Worm (Caenorhabditis elegans) whole organism, L4 larva: ENCODE data around the gene Y53G8AM.8.

Experiments
- F44E2.7 ChIP-seq: fragments of 200-800 bp; sonication (Bioruptor generic); IDR thresholded peaks from 2 replicates; pipeline ENCODE4 v2.1.2; 2022; ENCODE audit warnings: missing genetic modification characterization, missing compliant biosample characterization
- F49E8.2 ChIP-seq: sonication (generic microtip); optimal IDR thresholded peaks from 2 replicates; lab custom pipeline; 2016; ENCODE audit warnings: missing compliant biosample characterization, mild to moderate bottlenecking, missing genetic modification characterization, borderline replicate concordance
- T20F7.1 ChIP-seq: fragments of 200-800 bp; sonication (Bioruptor generic); optimal IDR thresholded peaks from 2 replicates; lab custom pipeline; 2018; ENCODE audit warnings: mild to moderate bottlenecking, missing genetic modification characterization, missing compliant biosample characterization
- Y105C5A.15 ChIP-seq: fragments of 200-800 bp; sonication (Bioruptor generic); IDR thresholded peaks from 2 replicates; pipeline ENCODE4 v1.3.6; 2022; ENCODE audit warnings: missing genetic modification characterization, missing compliant biosample characterization
- ZK337.2 ChIP-seq: fragments of 200-800 bp; sonication (Bioruptor generic); IDR thresholded peaks from 2 replicates; pipeline ENCODE4 v1.3.6; 2022; ENCODE audit warnings: missing genetic modification reagents, missing genetic modification characterization, missing compliant biosample characterization
- aha-1 ChIP-seq: fragments of 150-350 bp; peaks from one replicate; lab custom pipeline; 2014; ENCODE audit warnings: missing biosample characterization, missing genetic modification characterization
- aly-2 ChIP-seq: sonication (generic microtip); optimal IDR thresholded peaks from 2 replicates; lab custom pipeline; 2018; ENCODE audit warnings: missing biosample characterization, missing genetic modification characterization
- ama-1 ChIP-seq: fragments of 150-350 bp; optimal IDR thresholded peaks from 2 replicates; lab custom pipeline; 2014; ENCODE audit warnings: inconsistent platforms, mixed read lengths
- arid-1 ChIP-seq: fragments of 200-800 bp; sonication (Bioruptor generic); conservative IDR thresholded peaks from 2 replicates; pipeline ENCODE4 v1.3.6; 2022; ENCODE audit warnings: missing genetic modification reagents, missing genetic modification characterization, missing compliant biosample characterization
- ceh-20 ChIP-seq: fragments of 200-800 bp; sonication (Bioruptor generic); IDR thresholded peaks from 2 replicates; pipeline ENCODE4 v1.3.6; 2022; ENCODE audit warnings: missing genetic modification reagents, missing genetic modification characterization, missing compliant biosample characterization
- ceh-28 ChIP-seq: fragments of 150-350 bp; optimal IDR thresholded peaks from 2 replicates; lab custom pipeline; 2014; ENCODE audit warnings: missing biosample characterization, missing genetic modification reagents, missing genetic modification characterization
- ceh-44 ChIP-seq: fragments of 200-800 bp; sonication (Bioruptor generic); IDR thresholded peaks from 2 replicates; pipeline ENCODE4 v1.3.6; 2022; ENCODE audit warnings: missing genetic modification reagents, missing genetic modification characterization, missing compliant biosample characterization
- ceh-82 ChIP-seq: sonication (generic microtip); optimal IDR thresholded peaks from 2 replicates; lab custom pipeline; 2017; ENCODE audit warnings: missing biosample characterization, missing genetic modification characterization
- cey-2 ChIP-seq: sonication (generic microtip); optimal IDR thresholded peaks from 3 replicates; lab custom pipeline; 2017; ENCODE audit warnings: missing genetic modification characterization, mild to moderate bottlenecking, missing compliant biosample characterization, antibody characterized with exemption, borderline replicate concordance; ENCODE audit not compliant: insufficient read depth
- ctbp-1 ChIP-seq: fragments of 200-800 bp; sonication (Bioruptor generic); IDR thresholded peaks from 2 replicates; pipeline ENCODE4 v1.3.6; 2022; ENCODE audit warnings: missing genetic modification reagents, missing genetic modification characterization, missing compliant biosample characterization
- daf-16 ChIP-seq, 3 experiments: sonication (generic microtip); optimal IDR thresholded peaks; 2 replicates each; lab custom pipeline; 2016 to 2017; ENCODE audit warnings: missing genetic modification characterization in 3 of 3, missing genetic modification reagents in 3 of 3, mild to moderate bottlenecking in 2 of 3, missing compliant biosample characterization in 2 of 3, missing biosample characterization in 1 of 3, moderate library complexity in 1 of 3
- daf-8 ChIP-seq: fragments of 200-800 bp; sonication (Bioruptor generic); IDR thresholded peaks from 2 replicates; pipeline ENCODE4 v1.3.6; 2022; ENCODE audit warnings: missing genetic modification characterization, missing compliant biosample characterization
- dpl-1 ChIP-seq: fragments of 150-350 bp; optimal IDR thresholded peaks from 2 replicates; lab custom pipeline; 2014; ENCODE audit warnings: missing biosample characterization, missing genetic modification reagents, missing genetic modification characterization
- dve-1 ChIP-seq: sonication (generic microtip); optimal IDR thresholded peaks from 2 replicates; lab custom pipeline; 2017; ENCODE audit warnings: antibody characterized with exemption, mild to moderate bottlenecking, missing genetic modification characterization, missing compliant biosample characterization; ENCODE audit not compliant: insufficient read depth
- fos-1 ChIP-seq: fragments of 150-350 bp; optimal IDR thresholded peaks from 2 replicates; lab custom pipeline; 2014; ENCODE audit warnings: missing biosample characterization, missing genetic modification characterization
- hif-1 ChIP-seq, 2 experiments: sonication (generic microtip); optimal IDR thresholded peaks; 2 replicates each; lab custom pipeline; 2016 to 2017; ENCODE audit warnings: missing compliant biosample characterization in 2 of 2, missing genetic modification characterization in 2 of 2, missing genetic modification reagents in 2 of 2, missing genotype in 2 of 2, mild to moderate bottlenecking in 1 of 2
- hlh-30 ChIP-seq: sonication (generic microtip); optimal IDR thresholded peaks from 2 replicates; lab custom pipeline; 2017; ENCODE audit warnings: antibody characterized with exemption, mild to moderate bottlenecking, missing genetic modification characterization, missing compliant biosample characterization; ENCODE audit not compliant: insufficient read depth
- lin-1 ChIP-seq: fragments of 200-800 bp; sonication (Bioruptor generic); IDR thresholded peaks from 2 replicates; pipeline ENCODE4 v1.3.6; 2022; ENCODE audit warnings: missing genetic modification reagents, missing genetic modification characterization, missing compliant biosample characterization
- lin-38 ChIP-seq: fragments of 200-800 bp; sonication (Bioruptor generic); IDR thresholded peaks from 2 replicates; pipeline ENCODE4 v1.3.6; 2022; ENCODE audit warnings: missing genetic modification reagents, missing genetic modification characterization, missing compliant biosample characterization
- lir-3 ChIP-seq: sonication (generic microtip); optimal IDR thresholded peaks from 2 replicates; lab custom pipeline; 2016; ENCODE audit warnings: mild to moderate bottlenecking, missing genetic modification characterization, missing compliant biosample characterization
- mdt-29 ChIP-seq: fragments of 200-800 bp; sonication (Bioruptor generic); IDR thresholded peaks from 2 replicates; pipeline ENCODE4 v1.3.6; 2022; ENCODE audit warnings: missing genetic modification reagents, missing genetic modification characterization, missing compliant biosample characterization
- mes-2 ChIP-seq: sonication (generic microtip); optimal IDR thresholded peaks from 2 replicates; lab custom pipeline; 2016; ENCODE audit warnings: missing genotype, mild to moderate bottlenecking, missing genetic modification characterization, missing compliant biosample characterization; ENCODE audit not compliant: poor library complexity, severe bottlenecking
- mxl-3 ChIP-seq: fragments of 200-800 bp; sonication (Bioruptor generic); optimal IDR thresholded peaks from 2 replicates; lab custom pipeline; 2018; ENCODE audit warnings: mild to moderate bottlenecking, missing genetic modification characterization, missing compliant biosample characterization
- nhr-102 ChIP-seq: sonication (generic microtip); optimal IDR thresholded peaks from 2 replicates; lab custom pipeline; 2016; ENCODE audit warnings: mild to moderate bottlenecking, missing genetic modification characterization, moderate library complexity, missing compliant biosample characterization
- nhr-11 ChIP-seq: fragments of 150-350 bp; optimal IDR thresholded peaks from 2 replicates; lab custom pipeline; 2014; ENCODE audit warnings: missing biosample characterization, missing genetic modification characterization
- nhr-237 ChIP-seq: sonication (generic microtip); optimal IDR thresholded peaks from 2 replicates; lab custom pipeline; 2017; ENCODE audit warnings: missing biosample characterization, missing genetic modification characterization
- nhr-42 ChIP-seq: fragments of 200-800 bp; sonication (Bioruptor generic); IDR thresholded peaks from 2 replicates; pipeline ENCODE4 v1.3.6; 2022; ENCODE audit warnings: missing genetic modification characterization, missing compliant biosample characterization
- nhr-6 ChIP-seq: fragments of 150-350 bp; optimal IDR thresholded peaks from 2 replicates; lab custom pipeline; 2014; ENCODE audit warnings: missing biosample characterization, missing genetic modification characterization
- nhr-77 ChIP-seq: fragments of 150-350 bp; optimal IDR thresholded peaks from 2 replicates; lab custom pipeline; 2014; ENCODE audit warnings: missing biosample characterization, missing genetic modification characterization
- rbr-2 ChIP-seq: sonication (generic microtip); optimal IDR thresholded peaks from 2 replicates; lab custom pipeline; 2016; ENCODE audit warnings: missing genotype, missing genetic modification characterization, missing compliant biosample characterization
- saeg-2 ChIP-seq: fragments of 200-800 bp; sonication (Bioruptor generic); IDR thresholded peaks from 2 replicates; pipeline ENCODE4 v1.3.6; 2022; ENCODE audit warnings: missing genetic modification reagents, missing genetic modification characterization, missing compliant biosample characterization
- set-16 ChIP-seq: fragments of 200-800 bp; sonication (Bioruptor generic); IDR thresholded peaks from 2 replicates; pipeline ENCODE4 v1.3.6; 2022; ENCODE audit warnings: missing genetic modification reagents, missing genetic modification characterization, missing compliant biosample characterization
- spr-3 ChIP-seq: fragments of 200-800 bp; sonication (Bioruptor generic); optimal IDR thresholded peaks from 2 replicates; lab custom pipeline; 2018; ENCODE audit warnings: mild to moderate bottlenecking, missing genetic modification characterization, missing compliant biosample characterization
- unc-130 ChIP-seq: sonication (generic microtip); optimal IDR thresholded peaks from 2 replicates; lab custom pipeline; 2016; ENCODE audit warnings: missing genetic modification reagents, missing genetic modification characterization, missing compliant biosample characterization
- unc-39 ChIP-seq: sonication (generic microtip); optimal IDR thresholded peaks from 2 replicates; lab custom pipeline; 2017; ENCODE audit warnings: missing biosample characterization, missing genetic modification characterization
- vab-7 ChIP-seq: fragments of 200-800 bp; sonication (Bioruptor generic); IDR thresholded peaks from 2 replicates; pipeline ENCODE4 v1.3.6; 2022; ENCODE audit warnings: missing genetic modification reagents, missing genetic modification characterization, missing compliant biosample characterization
- zfp-3 ChIP-seq: fragments of 200-800 bp; sonication (Bioruptor generic); conservative IDR thresholded peaks from 2 replicates; pipeline ENCODE4 v1.3.6; 2022; ENCODE audit warnings: missing genetic modification reagents, missing genetic modification characterization, missing compliant biosample characterization
- ztf-11 ChIP-seq: fragments of 150-350 bp; optimal IDR thresholded peaks from 2 replicates; lab custom pipeline; 2014; ENCODE audit warnings: missing biosample characterization, missing genetic modification characterization
- ztf-7 ChIP-seq: fragments of 150-350 bp; optimal IDR thresholded peaks from 2 replicates; lab custom pipeline; 2014; ENCODE audit warnings: missing biosample characterization, missing genetic modification characterization

Gene Y53G8AM.8

DNA sequence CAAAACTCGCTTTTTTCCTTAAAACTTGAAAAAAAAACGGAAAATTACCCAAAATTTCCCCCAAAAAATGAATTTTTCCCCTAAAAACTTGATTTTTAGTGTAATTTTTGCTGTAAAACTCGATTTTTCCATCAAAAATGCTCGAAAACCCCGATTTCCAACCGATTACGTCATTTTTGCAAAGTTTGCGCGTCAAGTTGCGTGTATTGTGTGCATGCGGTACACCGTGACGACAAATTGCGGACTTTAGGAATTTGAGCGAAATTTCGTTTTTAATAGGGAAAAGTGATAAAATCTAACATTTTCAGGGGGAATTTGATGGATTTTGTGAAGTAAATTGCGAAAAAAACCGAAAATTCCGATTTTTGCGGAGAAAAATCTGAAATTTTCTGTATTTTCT, 45.4 kb upstream of the Y53G8AM.8 start (continued):
- peak; percentile 15 for TF ChIP-seq rbr-2 (tag; lab: Kevin White, UChicago)
- TF ChIP-seq ama-1 (lab: Kevin White, UChicago): peak; percentile 66
- TF ChIP-seq unc-130 (GFP tag; lab: Kevin White, UChicago): no peak
- no peak for TF ChIP-seq unc-39 (tag; lab: Kevin White, UChicago)
- TF ChIP-seq lin-1 (GFP tag; lab: Robert Waterston, UW): no peak
- no peak for TF ChIP-seq cey-2 (tag; lab: Kevin White, UChicago)
- TF ChIP-seq aly-2 (tag; lab: Kevin White, UChicago): no peak
- TF ChIP-seq F44E2.7 (GFP tag; lab: Robert Waterston, UW): no peak
- no peak for TF ChIP-seq nhr-237
- TF ChIP-seq zfp-3 (GFP tag; lab: Robert Waterston, UW): 0 out of 2 replicates have a peak, but pooled peaks have one; percentile 38
- no peak for TF ChIP-seq set-16 (GFP tag; lab: Robert Waterston, UW)
- no peak for TF ChIP-seq ceh-44 (GFP tag; lab: Robert Waterston, UW)
- peak; percentile 65; the same call in 1 of the 2 replicates for TF ChIP-seq nhr-42 (GFP tag; lab: Robert Waterston, UW)
- peak; percentile 44 for TF ChIP-seq ztf-7
- no peak for TF ChIP-seq Y105C5A.15
- TF ChIP-seq nhr-6 (tag; lab: Kevin White, UChicago): peak; percentile 8
- peak; percentile 15 for TF ChIP-seq F49E8.2 (tag; lab: Kevin White, UChicago)
- TF ChIP-seq vab-7: 0 out of 2 replicates have a peak, but pooled peaks have one; percentile 23
- no peak for TF ChIP-seq ztf-11
- peak; percentile 30 for TF ChIP-seq dve-1 (tag; lab: Kevin White, UChicago)
- peak in 1 of 2 experiments; percentile 2 for TF ChIP-seq hif-1 (tag; optimal IDR thresholded peaks at IDR 0.05; lab: Kevin White, UChicago)

ce11 chrIII:3322317-3323010, 44.0 kb upstream of the Y53G8AM.8 start, which contains the start of gene phf-15:
Gene phf-15, plus strand, starts transcription at chrIII:3322853.
- TF ChIP-seq mxl-3 (no peak), daf-16 (GFP tag; optimal IDR thresholded peaks at IDR 0.05; lab: Kevin White, UChicago) (no peak), daf-16 (tag; optimal IDR thresholded peaks at IDR 0.05; lab: Kevin White, UChicago) (peak; percentile 2), mes-2 (peak; percentile 56), hif-1 (tag; optimal IDR thresholded peaks at IDR 0.05; lab: Kevin White, UChicago) (peak in 1 of 2 experiments; percentile 58), mdt-29 (GFP tag; lab: Robert Waterston, UW) (0 out of 2 replicates have a peak, but pooled peaks have one; percentile 29), dpl-1 (GFP tag; lab: Kevin White, UChicago) (peak; percentile 8)

DNA sequence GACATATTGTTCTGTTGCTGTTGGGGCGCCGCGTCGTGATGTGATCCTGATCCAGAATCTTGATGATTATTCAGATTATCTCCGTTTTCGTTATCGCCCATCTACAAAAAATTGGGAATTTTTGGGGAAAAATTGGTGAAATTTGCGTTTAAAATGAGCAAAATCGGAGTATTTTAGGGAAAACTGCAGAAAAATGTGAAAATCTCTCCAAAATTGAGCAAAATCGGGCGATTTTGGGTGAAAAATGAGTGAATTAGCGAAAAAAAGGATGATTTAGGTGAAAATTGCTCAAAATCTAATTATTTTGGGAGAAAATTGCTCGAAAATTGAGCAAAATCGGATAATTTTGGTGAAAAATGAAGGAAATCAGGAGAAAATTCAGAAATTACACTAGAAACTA, 42.6 kb upstream of the Y53G8AM.8 start, which contains the start of gene Y53G8AR.9:
Gene Y53G8AR.9 (minus strand): TSS at position 101 of the 400 bp plus-strand sequence.
- TF ChIP-seq saeg-2 (GFP tag; lab: Robert Waterston, UW): no peak
- peak; percentile 71 for TF ChIP-seq aha-1 (tag; lab: Kevin White, UChicago)

DNA sequence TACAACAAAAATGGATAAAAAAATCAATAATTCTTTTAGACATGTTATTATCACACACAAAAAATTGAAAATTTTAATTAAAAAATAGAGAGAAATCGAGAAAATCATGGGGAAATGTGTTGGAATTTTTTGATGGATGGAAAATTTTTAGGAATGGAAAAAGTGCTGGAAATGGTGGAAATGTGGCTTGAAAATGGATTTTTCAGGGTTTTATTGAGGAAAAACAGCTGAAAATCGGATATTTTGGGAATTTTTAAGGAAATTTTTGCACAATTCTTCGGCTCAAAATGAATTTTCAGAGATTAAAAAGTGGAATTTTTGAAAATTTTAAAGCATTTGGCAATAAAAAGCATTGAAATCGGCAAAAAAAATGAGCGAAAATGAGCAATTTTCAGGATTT, 39.4 kb upstream of the Y53G8AM.8 start:
- TF ChIP-seq nhr-77 (tag; lab: Kevin White, UChicago) (no peak), nhr-42 (GFP tag; lab: Robert Waterston, UW) (no peak), fos-1 (tag; lab: Kevin White, UChicago) (no peak), hlh-30 (no peak), lir-3 (tag; lab: Kevin White, UChicago) (no peak), ceh-20 (GFP tag; lab: Robert Waterston, UW) (no peak), daf-8 (no peak), nhr-11 (no peak), ZK337.2 (GFP tag; lab: Robert Waterston, UW) (no peak), ctbp-1 (GFP tag; lab: Robert Waterston, UW) (0 out of 2 replicates have a peak, but pooled peaks have one; percentile 32), F44E2.7 (GFP tag; lab: Robert Waterston, UW) (no peak), arid-1 (GFP tag; lab: Robert Waterston, UW) (peak; percentile 46; the same call in 1 of the 2 replicates), lin-38 (no peak), hif-1 (tag; optimal IDR thresholded peaks at IDR 0.05; lab: Kevin White, UChicago) (peak in 1 of 2 experiments; percentile 59), ceh-28 (peak; percentile 2), aha-1 (tag; lab: Kevin White, UChicago) (no peak), mes-2 (no peak), spr-3 (GFP tag; lab: Kevin White, UChicago) (no peak), nhr-102 (tag; lab: Kevin White, UChicago) (no peak), T20F7.1 (GFP tag; lab: Kevin White, UChicago) (no peak), saeg-2 (GFP tag; lab: Robert Waterston, UW) (no peak), ceh-82 (tag; lab: Kevin White, UChicago) (no peak)
